Fruit fly (Drosophila melanogaster) whole organism, prepupa: ENCODE measurements around the gene GABPI.

Experiments
- CG3032 ChIP-seq: fragments of 200-800 bp; optimal IDR thresholded peaks from 2 replicates; lab custom pipeline; 2019; ENCODE audit warnings: missing biosample characterization, mild to moderate bottlenecking, missing genetic modification characterization, moderate library complexity
- CG4318 ChIP-seq: fragments of 200-800 bp; sonication (Bioruptor generic); optimal IDR thresholded peaks from 3 replicates; lab custom pipeline; 2017; ENCODE audit warnings: missing biosample characterization, mild to moderate bottlenecking, missing genetic modification characterization
- CG7368 ChIP-seq: fragments of 200-800 bp; sonication (Bioruptor generic); optimal IDR thresholded peaks from 3 replicates; lab custom pipeline; 2016; ENCODE audit warnings: missing biosample characterization, missing genetic modification characterization
- CG8319 ChIP-seq: fragments of 200-800 bp; sonication (Bioruptor generic); optimal IDR thresholded peaks from 3 replicates; lab custom pipeline; 2016; ENCODE audit warnings: missing biosample characterization, missing genetic modification characterization
- Sox15 ChIP-seq: fragments of 200-800 bp; sonication (Bioruptor generic); optimal IDR thresholded peaks from 3 replicates; lab custom pipeline; 2016; ENCODE audit warnings: missing biosample characterization, missing genetic modification characterization

- TF ChIP-seq CG7368 (GFP tag; lab: Kevin White, UChicago) (no peak), Sox15 (GFP tag; lab: Kevin White, UChicago) (no peak), CG8319 (GFP tag; lab: Kevin White, UChicago) (no peak), CG4318 (GFP tag; lab: Kevin White, UChicago) (no peak), CG3032 (no peak)
Measured at dm6 chr2L:3057951-3058771, 27.8 kb downstream of the GABPI start.
